Worm (Caenorhabditis elegans): ENCODE measurements around the gene evl-20.

The evl-20 gene

ce11 chrII:8467809-8468208 lies 23.7 kb downstream of the evl-20 start, which contains the start of gene M05D6.2:
TSS of gene M05D6.2 (plus strand) at chrII:8468109.
- TF ChIP-seq tab-1 (GFP tag; IDR thresholded peaks at IDR 0.05) (no peak), ztf-23 (GFP tag; IDR thresholded peaks at IDR 0.05) (no peak), cog-1 (tag; optimal IDR thresholded peaks at IDR 0.05) (no peak), flt-1 (GFP tag; IDR thresholded peaks at IDR 0.05) (no peak), ref-1 (GFP tag; conservative IDR thresholded peaks at IDR 0.05) (no peak), klf-2 (GFP tag; conservative IDR thresholded peaks at IDR 0.05) (no peak)

- no peak for TF ChIP-seq T22C8.4 (GFP tag; IDR thresholded peaks at IDR 0.05)
- no peak for TF ChIP-seq flt-1 (GFP tag; IDR thresholded peaks at IDR 0.05)
These were observed 27.0 kb downstream of the evl-20 start, which contains the start of gene M05D6.8 for ce11 chrII:8471139-8471538. TSS of gene M05D6.8 (minus strand) at chrII:8471239.

DNA sequence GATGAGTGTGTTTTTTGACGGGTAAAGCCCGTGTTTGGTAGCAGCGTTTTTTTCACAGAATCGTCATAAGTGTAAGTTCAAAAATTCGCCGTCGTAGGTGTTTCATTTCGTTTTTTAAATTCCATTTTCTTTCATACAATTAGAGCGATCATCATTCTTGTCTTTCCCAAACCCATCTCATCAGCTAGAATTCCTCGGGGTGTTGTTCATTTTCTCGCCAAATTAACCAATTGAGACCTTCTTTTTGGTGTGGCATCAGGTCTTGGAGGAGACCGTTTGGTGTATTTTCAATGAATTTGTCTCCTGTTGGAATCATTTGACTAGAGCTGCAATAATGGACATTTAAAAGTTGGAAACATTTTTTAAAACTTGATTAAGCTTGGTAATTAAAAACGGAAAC lies 28.8 kb downstream of the evl-20 start:
- TF ChIP-seq tab-1 (GFP tag; IDR thresholded peaks at IDR 0.05), result no peak
- no peak for TF ChIP-seq flt-1 (GFP tag; IDR thresholded peaks at IDR 0.05)
- no peak for TF ChIP-seq cog-1 (tag; optimal IDR thresholded peaks at IDR 0.05)
- no peak for TF ChIP-seq ref-1 (GFP tag; conservative IDR thresholded peaks at IDR 0.05)
- no peak for TF ChIP-seq ztf-29 (GFP tag; IDR thresholded peaks at IDR 0.05)
- no peak for TF ChIP-seq klf-2 (GFP tag; conservative IDR thresholded peaks at IDR 0.05)
- TF ChIP-seq T22C8.4 (GFP tag; IDR thresholded peaks at IDR 0.05), result no peak
- TF ChIP-seq ztf-23 (GFP tag; IDR thresholded peaks at IDR 0.05), result no peak
- TF ChIP-seq med-1 (GFP tag; optimal IDR thresholded peaks at IDR 0.05; ENCODE audit: insufficient read depth), result no peak

DNA sequence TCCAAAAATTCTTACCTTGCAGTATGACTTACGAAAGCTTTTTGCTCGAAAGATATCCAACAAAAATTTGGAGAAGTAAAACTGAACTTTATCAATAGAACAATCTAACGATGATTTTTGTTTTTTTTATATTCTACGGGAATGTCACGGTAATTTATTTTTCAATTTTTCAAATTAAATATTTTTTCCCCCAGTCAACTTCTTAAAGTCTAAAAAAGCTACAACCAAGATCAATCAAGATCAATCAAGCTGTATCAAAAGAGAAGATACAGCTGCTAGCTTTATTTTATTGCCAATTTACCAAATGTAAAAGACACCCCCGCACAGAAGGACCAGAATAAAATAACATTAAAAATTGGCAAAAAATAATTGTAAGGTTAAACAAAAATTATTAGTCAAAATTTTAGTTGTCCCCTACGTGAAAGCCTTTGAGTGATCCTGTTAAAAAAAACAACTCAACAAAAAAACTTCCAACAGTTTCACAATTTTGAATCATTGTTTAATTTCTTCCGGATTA lies 31.3 kb downstream of the evl-20 start, which contains the start of the genes M05D6.1 and M05D6.3:
TSS of gene M05D6.1 (minus strand) at position 101 of the 517 bp plus-strand sequence.
TSS of gene M05D6.3 (plus strand) at position 467 of the 517 bp plus-strand sequence.
- TF ChIP-seq tab-1 (GFP tag; IDR thresholded peaks at IDR 0.05) (no peak), klf-2 (GFP tag; conservative IDR thresholded peaks at IDR 0.05) (no peak), flt-1 (GFP tag; IDR thresholded peaks at IDR 0.05) (no peak), T22C8.4 (GFP tag; IDR thresholded peaks at IDR 0.05) (no peak), ztf-23 (GFP tag; IDR thresholded peaks at IDR 0.05) (no peak), ref-1 (GFP tag; conservative IDR thresholded peaks at IDR 0.05) (no peak), med-1 (GFP tag; optimal IDR thresholded peaks at IDR 0.05; ENCODE audit: insufficient read depth) (no peak), cog-1 (tag; optimal IDR thresholded peaks at IDR 0.05) (no peak), ztf-29 (GFP tag; IDR thresholded peaks at IDR 0.05) (no peak)

DNA sequence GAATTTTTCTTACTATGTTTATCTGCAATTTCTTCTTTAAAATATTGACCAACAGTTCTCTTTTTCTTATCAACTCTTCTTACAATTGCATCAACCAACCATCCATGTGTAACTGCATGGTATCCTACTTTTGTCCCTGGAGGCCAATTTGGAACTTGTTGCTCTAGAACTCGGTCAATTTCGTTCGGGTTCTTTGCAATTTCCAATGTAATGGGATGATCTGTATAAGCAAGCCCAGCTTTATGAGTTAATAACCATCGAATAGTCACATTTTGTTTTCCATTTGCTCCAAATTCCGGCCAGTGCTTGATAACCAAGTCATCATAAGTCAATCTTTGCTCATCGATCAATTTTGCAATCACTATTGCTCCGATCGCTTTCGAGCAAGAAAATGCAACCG lies 35.2 kb downstream of the evl-20 start:
- no peak for TF ChIP-seq ztf-29 (GFP tag; IDR thresholded peaks at IDR 0.05)
- TF ChIP-seq med-1 (GFP tag; optimal IDR thresholded peaks at IDR 0.05; ENCODE audit: insufficient read depth), result no peak
- TF ChIP-seq ref-1 (GFP tag; conservative IDR thresholded peaks at IDR 0.05), result no peak
- TF ChIP-seq tab-1 (GFP tag; IDR thresholded peaks at IDR 0.05), result no peak
- TF ChIP-seq flt-1 (GFP tag; IDR thresholded peaks at IDR 0.05), result no peak
- no peak for TF ChIP-seq ztf-23 (GFP tag; IDR thresholded peaks at IDR 0.05)
- TF ChIP-seq cog-1 (tag; optimal IDR thresholded peaks at IDR 0.05), result no peak

DNA sequence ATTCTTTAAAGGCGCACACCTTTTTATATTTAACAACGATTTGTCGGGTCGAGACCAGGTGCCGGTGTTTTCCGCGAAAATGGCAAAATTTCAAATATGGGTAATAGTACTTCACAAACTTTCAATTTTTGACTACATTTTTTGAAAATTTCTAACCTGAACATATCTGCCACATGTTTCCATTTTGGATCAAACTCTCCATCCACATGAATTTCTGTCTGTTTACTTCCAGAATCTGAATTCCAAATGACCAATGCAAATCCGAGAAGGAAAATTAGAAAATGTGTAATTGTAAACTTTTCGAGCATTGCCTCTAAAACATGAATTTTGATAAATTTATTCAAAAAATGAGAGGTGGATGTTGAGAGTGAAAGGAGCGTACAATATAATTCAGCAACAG lies 36.1 kb downstream of the evl-20 start, which contains the start of gene lact-4:
TSS of gene lact-4 (minus strand) at position 313 of the 400 bp plus-strand sequence.
- TF ChIP-seq ref-1 (GFP tag; conservative IDR thresholded peaks at IDR 0.05), result no peak
- TF ChIP-seq T22C8.4 (GFP tag; IDR thresholded peaks at IDR 0.05), result no peak
- TF ChIP-seq med-1 (GFP tag; optimal IDR thresholded peaks at IDR 0.05; ENCODE audit: insufficient read depth), result no peak
- no peak for TF ChIP-seq ztf-23 (GFP tag; IDR thresholded peaks at IDR 0.05)
- TF ChIP-seq klf-2 (GFP tag; conservative IDR thresholded peaks at IDR 0.05), result no peak
- no peak for TF ChIP-seq flt-1 (GFP tag; IDR thresholded peaks at IDR 0.05)
- no peak for TF ChIP-seq cog-1 (tag; optimal IDR thresholded peaks at IDR 0.05)
- TF ChIP-seq ztf-29 (GFP tag; IDR thresholded peaks at IDR 0.05), result no peak
- no peak for TF ChIP-seq tab-1 (GFP tag; IDR thresholded peaks at IDR 0.05)

ce11 chrII:8481033-8481708 lies 37.1 kb downstream of the evl-20 start:
- TF ChIP-seq tab-1 (GFP tag; IDR thresholded peaks at IDR 0.05) (no peak), med-1 (GFP tag; optimal IDR thresholded peaks at IDR 0.05; ENCODE audit: insufficient read depth) (no peak), ztf-29 (GFP tag; IDR thresholded peaks at IDR 0.05) (no peak), cog-1 (tag; optimal IDR thresholded peaks at IDR 0.05) (no peak), flt-1 (GFP tag; IDR thresholded peaks at IDR 0.05) (no peak), T22C8.4 (GFP tag; IDR thresholded peaks at IDR 0.05) (no peak)

ce11 chrII:8481731-8482253 lies 37.7 kb downstream of the evl-20 start, which contains the start of gene M05D6.5:
TSS of gene M05D6.5 (minus strand) at chrII:8482203.
- no peak for TF ChIP-seq flt-1 (GFP tag; IDR thresholded peaks at IDR 0.05)
- no peak for TF ChIP-seq ztf-23 (GFP tag; IDR thresholded peaks at IDR 0.05)
- TF ChIP-seq tab-1 (GFP tag; IDR thresholded peaks at IDR 0.05), result no peak
- no peak for TF ChIP-seq ztf-29 (GFP tag; IDR thresholded peaks at IDR 0.05)
- no peak for TF ChIP-seq ref-1 (GFP tag; conservative IDR thresholded peaks at IDR 0.05)
- TF ChIP-seq klf-2 (GFP tag; conservative IDR thresholded peaks at IDR 0.05), result no peak
- no peak for TF ChIP-seq T22C8.4 (GFP tag; IDR thresholded peaks at IDR 0.05)
- TF ChIP-seq cog-1 (tag; optimal IDR thresholded peaks at IDR 0.05), result no peak
- TF ChIP-seq med-1 (GFP tag; optimal IDR thresholded peaks at IDR 0.05; ENCODE audit: insufficient read depth), result no peak

- TF ChIP-seq T22C8.4 (GFP tag; IDR thresholded peaks at IDR 0.05) (no peak), med-1 (GFP tag; optimal IDR thresholded peaks at IDR 0.05; ENCODE audit: insufficient read depth) (no peak), ref-1 (GFP tag; conservative IDR thresholded peaks at IDR 0.05) (no peak), ztf-29 (GFP tag; IDR thresholded peaks at IDR 0.05) (no peak), cog-1 (tag; optimal IDR thresholded peaks at IDR 0.05) (no peak), flt-1 (GFP tag; IDR thresholded peaks at IDR 0.05) (no peak), klf-2 (GFP tag; conservative IDR thresholded peaks at IDR 0.05) (no peak), tab-1 (GFP tag; IDR thresholded peaks at IDR 0.05) (no peak), ztf-23 (GFP tag; IDR thresholded peaks at IDR 0.05) (no peak)
These were observed 39.2 kb downstream of the evl-20 start for ce11 chrII:8483124-8483792.

All from whole organism, midembryonic.